Worm (Caenorhabditis elegans): Measurements from ENCODE around the gene F52B10.3.

- TF ChIP-seq lin-13 (GFP tag; optimal IDR thresholded peaks at IDR 0.05) (no peak), ceh-82 (tag; optimal IDR thresholded peaks at IDR 0.05) (no peak), nhr-12 (tag; optimal IDR thresholded peaks at IDR 0.05) (no peak), nhr-10 (tag; optimal IDR thresholded peaks at IDR 0.05) (no peak)
Observed at ce11 chrX:2863946-2864345, 34.2 kb downstream of the F52B10.3 start, which contains the start of gene F53B3.6.
